Worm (Caenorhabditis elegans) whole organism, L1 larva: ENCODE measurements around the gene R04B5.11.

Experiments
- C16A3.4 ChIP-seq: fragments of 150-350 bp; optimal IDR thresholded peaks from 2 replicates; lab custom pipeline; 2014; ENCODE audit warnings: missing biosample characterization, missing genetic modification characterization
- aha-1 ChIP-seq: fragments of 150-350 bp; optimal IDR thresholded peaks from 2 replicates; lab custom pipeline; 2014; ENCODE audit warnings: missing biosample characterization, missing genetic modification characterization
- blmp-1 ChIP-seq: fragments of 150-350 bp; optimal IDR thresholded peaks from 2 replicates; lab custom pipeline; 2014; ENCODE audit warnings: missing biosample characterization, missing genetic modification characterization
- ceh-63 ChIP-seq: fragments of 200-800 bp; sonication (Bioruptor generic); optimal IDR thresholded peaks from 2 replicates; lab custom pipeline; 2018; ENCODE audit warnings: mild to moderate bottlenecking, missing genetic modification characterization, missing compliant biosample characterization
- ceh-8 ChIP-seq: fragments of 200-800 bp; sonication (Bioruptor generic); optimal IDR thresholded peaks from 2 replicates; lab custom pipeline; 2018; ENCODE audit warnings: mild to moderate bottlenecking, missing genetic modification characterization, moderate library complexity, missing compliant biosample characterization
- dpl-1 ChIP-seq, 3 experiments: fragments of 150-350 bp in 2 of 3; sonication (generic microtip) in 1 of 3; optimal IDR thresholded peaks; 2 replicates each; lab custom pipeline; 2014 to 2017; ENCODE audit warnings: missing biosample characterization in 3 of 3, missing genetic modification characterization in 3 of 3, missing genetic modification reagents in 3 of 3
- efl-1 ChIP-seq, 4 experiments: fragments of 150-350 bp; optimal IDR thresholded peaks in 3 of 4; peaks in 1 of 4; 1 replicate in 1 of 4; 2 replicates in 3 of 4; lab custom pipeline; 2014; ENCODE audit warnings: missing biosample characterization in 2 of 4, missing genetic modification characterization in 2 of 4, missing genetic modification reagents in 2 of 4
- egl-13 ChIP-seq: sonication (generic microtip); optimal IDR thresholded peaks from 2 replicates; lab custom pipeline; 2016; ENCODE audit warnings: missing genotype, missing genetic modification reagents, missing genetic modification characterization, missing compliant biosample characterization
- elt-3 ChIP-seq, 6 experiments: fragments of 150-350 bp in 1 of 6; sonication (generic microtip); optimal IDR thresholded peaks; 2 replicates each; lab custom pipeline; 2017 to 2018; ENCODE audit warnings: missing biosample characterization in 6 of 6, missing genetic modification characterization in 6 of 6, inconsistent platforms in 1 of 6
- ets-5 ChIP-seq: fragments of 200-800 bp; sonication (Bioruptor generic); IDR thresholded peaks from 2 replicates; pipeline ENCODE4 v1.3.6; 2022; ENCODE audit warnings: missing genetic modification characterization, missing compliant biosample characterization
- fkh-10 ChIP-seq: sonication (generic microtip); optimal IDR thresholded peaks from 2 replicates; lab custom pipeline; 2017; ENCODE audit warnings: missing biosample characterization, missing genetic modification reagents, missing genetic modification characterization
- fkh-8 ChIP-seq: sonication (generic microtip); optimal IDR thresholded peaks from 2 replicates; lab custom pipeline; 2016; ENCODE audit warnings: mild to moderate bottlenecking, missing genetic modification characterization, missing compliant biosample characterization
- fos-1 ChIP-seq: fragments of 150-350 bp; optimal IDR thresholded peaks from 2 replicates; lab custom pipeline; 2014; ENCODE audit warnings: missing biosample characterization, missing genetic modification characterization
- grh-1 ChIP-seq: fragments of 200-800 bp; sonication (Bioruptor generic); IDR thresholded peaks from 2 replicates; pipeline ENCODE4 v1.3.6; 2022; ENCODE audit warnings: missing genetic modification reagents, missing genetic modification characterization, missing compliant biosample characterization
- irx-1 ChIP-seq: sonication (generic microtip); optimal IDR thresholded peaks from 2 replicates; lab custom pipeline; 2016; ENCODE audit warnings: missing genetic modification characterization, missing compliant biosample characterization
- lin-15B ChIP-seq: fragments of 150-350 bp; sonication (generic microtip); optimal IDR thresholded peaks from 3 replicates; lab custom pipeline; 2014; ENCODE audit warnings: missing biosample characterization, missing genetic modification characterization
- lin-35 ChIP-seq, 2 experiments: fragments of 150-350 bp; optimal IDR thresholded peaks; 2 replicates each; lab custom pipeline; 2014; ENCODE audit warnings: missing biosample characterization in 2 of 2, missing genetic modification characterization in 2 of 2, missing genetic modification reagents in 2 of 2
- lsy-2 ChIP-seq, 2 experiments: fragments of 150-350 bp; optimal IDR thresholded peaks; 2 replicates each; lab custom pipeline; 2014; ENCODE audit warnings: missing biosample characterization in 2 of 2, missing genetic modification characterization in 2 of 2
- mab-9 ChIP-seq: fragments of 200-800 bp; sonication (Bioruptor generic); IDR thresholded peaks from 2 replicates; pipeline ENCODE4 v1.3.6; 2022; ENCODE audit warnings: missing genetic modification reagents, missing genetic modification characterization, missing compliant biosample characterization
- mep-1 ChIP-seq: fragments of 150-350 bp; optimal IDR thresholded peaks from 2 replicates; lab custom pipeline; 2014; ENCODE audit warnings: missing biosample characterization, missing genetic modification characterization
- nhr-11 ChIP-seq: fragments of 150-350 bp; optimal IDR thresholded peaks from 2 replicates; lab custom pipeline; 2014; ENCODE audit warnings: missing biosample characterization, missing genetic modification characterization
- nhr-12 ChIP-seq: sonication (generic microtip); optimal IDR thresholded peaks from 2 replicates; lab custom pipeline; 2017; ENCODE audit warnings: missing biosample characterization, missing genetic modification characterization
- nhr-20 ChIP-seq: sonication (generic microtip); optimal IDR thresholded peaks from 2 replicates; lab custom pipeline; 2016; ENCODE audit warnings: mild to moderate bottlenecking, missing genetic modification characterization, missing compliant biosample characterization
- nhr-71 ChIP-seq: sonication (generic microtip); optimal IDR thresholded peaks from 2 replicates; lab custom pipeline; 2016; ENCODE audit warnings: mild to moderate bottlenecking, missing genetic modification characterization, moderate library complexity, missing compliant biosample characterization
- nhr-85 ChIP-seq: sonication (generic microtip); peaks from one replicate; lab custom pipeline; 2016; ENCODE audit warnings: missing genetic modification characterization, inconsistent platforms, missing compliant biosample characterization
- pqm-1 ChIP-seq: sonication (generic microtip); optimal IDR thresholded peaks from 3 replicates; lab custom pipeline; 2017; ENCODE audit warnings: missing biosample characterization, missing genetic modification characterization
- rnt-1 ChIP-seq: sonication (generic microtip); optimal IDR thresholded peaks from 2 replicates; lab custom pipeline; 2016; ENCODE audit warnings: mild to moderate bottlenecking, missing genetic modification characterization, moderate library complexity, missing compliant biosample characterization
- skn-1 ChIP-seq: fragments of 150-350 bp; optimal IDR thresholded peaks from 2 replicates; lab custom pipeline; 2014; ENCODE audit warnings: missing biosample characterization, missing genetic modification characterization
- snpc-4 ChIP-seq: fragments of 150-350 bp; optimal IDR thresholded peaks from 2 replicates; lab custom pipeline; 2014; ENCODE audit warnings: missing biosample characterization, missing genetic modification characterization
- snu-23 ChIP-seq: sonication (generic microtip); optimal IDR thresholded peaks from 2 replicates; lab custom pipeline; 2016; ENCODE audit warnings: missing genetic modification characterization, missing compliant biosample characterization
- sox-4 ChIP-seq: sonication (generic microtip); optimal IDR thresholded peaks from 2 replicates; lab custom pipeline; 2016; ENCODE audit warnings: missing genetic modification characterization, missing compliant biosample characterization
- sup-37 ChIP-seq: fragments of 200-800 bp; sonication (Bioruptor generic); optimal IDR thresholded peaks from 2 replicates; lab custom pipeline; 2018; ENCODE audit warnings: mild to moderate bottlenecking, missing genetic modification characterization, missing compliant biosample characterization
- unc-130 ChIP-seq: fragments of 150-350 bp; optimal IDR thresholded peaks from 2 replicates; lab custom pipeline; 2017; ENCODE audit warnings: missing biosample characterization, missing genetic modification characterization, inconsistent platforms
- xbp-1 ChIP-seq: sonication (generic microtip); optimal IDR thresholded peaks from 2 replicates; lab custom pipeline; 2016; ENCODE audit warnings: missing genetic modification characterization, missing compliant biosample characterization
- zag-1 ChIP-seq: fragments of 150-350 bp; optimal IDR thresholded peaks from 2 replicates; lab custom pipeline; 2014; ENCODE audit warnings: missing biosample characterization, missing genetic modification characterization
- zip-4 ChIP-seq: fragments of 200-800 bp; sonication (Bioruptor generic); optimal IDR thresholded peaks from 2 replicates; lab custom pipeline; 2018; ENCODE audit warnings: mild to moderate bottlenecking, missing genetic modification characterization, moderate library complexity, missing compliant biosample characterization
- ztf-4 ChIP-seq: fragments of 150-350 bp; optimal IDR thresholded peaks from 2 replicates; lab custom pipeline; 2014; ENCODE audit warnings: missing biosample characterization, missing genetic modification characterization

The R04B5.11 gene

DNA sequence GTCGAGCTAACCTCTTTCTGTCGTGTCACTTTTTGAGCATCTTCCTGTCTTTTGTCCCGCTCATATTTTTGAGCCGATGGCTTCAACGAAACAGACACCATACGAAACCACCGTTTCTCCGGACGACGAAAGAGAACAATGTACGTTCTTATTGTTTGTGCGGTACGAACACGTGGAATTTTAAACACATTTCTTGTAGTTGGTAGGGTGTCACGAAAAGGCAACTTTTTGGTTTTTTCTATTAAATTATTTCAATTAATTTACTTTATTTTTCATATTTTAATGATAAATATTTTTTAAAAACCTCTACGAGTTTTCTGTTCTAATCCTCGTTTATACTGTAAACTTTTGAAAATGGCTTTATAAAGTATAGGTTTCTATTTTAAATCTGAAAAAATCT lies at the start of gene R04B5.11:
Gene R04B5.11 (minus strand): TSS at position 101 of the 400 bp plus-strand sequence.
- TF ChIP-seq ceh-63 (GFP tag; lab: Kevin White, UChicago) (no peak), fkh-8 (tag; lab: Kevin White, UChicago) (no peak), fos-1 (no peak), ets-5 (GFP tag; lab: Robert Waterston, UW) (no peak), nhr-85 (tag; lab: Kevin White, UChicago) (no peak), dpl-1 (GFP tag; optimal IDR thresholded peaks at IDR 0.05; lab: Kevin White, UChicago) (no peak)

DNA sequence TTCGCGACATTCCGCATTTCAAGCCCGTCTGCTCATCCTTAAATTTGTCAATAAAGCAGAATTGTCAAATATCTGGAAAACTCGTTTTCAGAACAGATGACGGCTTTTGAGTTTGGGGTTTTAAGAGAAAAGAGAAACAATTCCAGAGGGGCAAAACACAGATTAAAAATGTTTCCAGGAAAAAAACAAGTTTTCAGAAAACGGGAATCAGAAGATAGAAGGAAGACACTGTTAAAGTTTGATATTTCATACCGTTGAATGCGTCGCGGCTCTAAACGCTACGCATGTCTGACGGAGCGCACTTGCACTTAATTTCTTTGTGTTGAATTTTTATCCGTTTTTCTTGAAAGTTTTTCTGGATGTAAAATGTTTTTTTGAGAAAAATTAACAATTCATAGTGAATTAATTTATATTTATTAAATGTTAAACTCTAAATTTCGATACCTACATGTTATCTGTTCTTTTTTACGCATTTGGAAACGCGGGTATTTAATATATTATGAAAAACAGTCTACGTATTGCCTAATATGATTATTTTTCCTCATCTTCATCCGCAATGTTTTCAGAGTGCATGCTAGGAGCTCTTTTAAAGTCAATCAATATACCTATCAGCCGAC lies 43.1 kb upstream of the R04B5.11 start, which contains the start of the genes C08B6.18, wdr-20 and C08B6.8:
Gene C08B6.18 (minus strand): TSS at position 51 of the 617 bp plus-strand sequence.
Gene wdr-20 (minus strand): TSS at position 82 of the 617 bp plus-strand sequence.
Gene C08B6.8 (plus strand): TSS at position 567 of the 617 bp plus-strand sequence.
- TF ChIP-seq zip-4 (GFP tag; lab: Kevin White, UChicago) (no peak), irx-1 (tag; lab: Kevin White, UChicago) (no peak), snpc-4 (peak; percentile 61), skn-1 (tag; lab: Kevin White, UChicago) (peak; percentile 42), pqm-1 (no peak), xbp-1 (tag; lab: Kevin White, UChicago) (no peak), zag-1 (tag; lab: Kevin White, UChicago) (no peak), blmp-1 (tag; lab: Kevin White, UChicago) (peak; percentile 19), mep-1 (tag; lab: Kevin White, UChicago) (no peak), ets-5 (GFP tag; lab: Robert Waterston, UW) (no peak), sup-37 (no peak), grh-1 (GFP tag; lab: Robert Waterston, UW) (no peak), lin-35 (GFP tag; optimal IDR thresholded peaks at IDR 0.05; lab: Kevin White, UChicago) (peak; percentile 46 to 69), ceh-8 (GFP tag; lab: Kevin White, UChicago) (no peak), C16A3.4 (tag; lab: Kevin White, UChicago) (peak; percentile 47), rnt-1 (no peak), efl-1 (optimal IDR thresholded peaks at IDR 0.05; lab: Kevin White, UChicago) (peak; percentile 28 to 30), efl-1 (GFP tag; optimal IDR thresholded peaks at IDR 0.05 in 1 of 2; lab: Kevin White, UChicago) (peak; percentile 42 to 87), nhr-11 (tag; lab: Kevin White, UChicago) (no peak), elt-3 (tag; optimal IDR thresholded peaks at IDR 0.05; lab: Kevin White, UChicago) (peak in 1 of 6 experiments; percentile 8), unc-130 (tag; lab: Kevin White, UChicago) (no peak), egl-13 (tag; lab: Kevin White, UChicago) (no peak), snu-23 (GFP tag; lab: Kevin White, UChicago) (peak; percentile 15), nhr-71 (tag; lab: Kevin White, UChicago) (peak; percentile 3), mab-9 (GFP tag; lab: Robert Waterston, UW) (no peak), aha-1 (tag; lab: Kevin White, UChicago) (no peak), lsy-2 (tag; optimal IDR thresholded peaks at IDR 0.05; lab: Kevin White, UChicago) (peak; percentile 21 to 65), fkh-10 (no peak), sox-4 (tag; lab: Kevin White, UChicago) (no peak), lin-15B (peak; percentile 65), dpl-1 (GFP tag; optimal IDR thresholded peaks at IDR 0.05; lab: Kevin White, UChicago) (peak in 2 of 3 experiments; percentile 21 to 58), nhr-20 (peak; percentile 4), nhr-12 (tag; lab: Kevin White, UChicago) (no peak)

DNA sequence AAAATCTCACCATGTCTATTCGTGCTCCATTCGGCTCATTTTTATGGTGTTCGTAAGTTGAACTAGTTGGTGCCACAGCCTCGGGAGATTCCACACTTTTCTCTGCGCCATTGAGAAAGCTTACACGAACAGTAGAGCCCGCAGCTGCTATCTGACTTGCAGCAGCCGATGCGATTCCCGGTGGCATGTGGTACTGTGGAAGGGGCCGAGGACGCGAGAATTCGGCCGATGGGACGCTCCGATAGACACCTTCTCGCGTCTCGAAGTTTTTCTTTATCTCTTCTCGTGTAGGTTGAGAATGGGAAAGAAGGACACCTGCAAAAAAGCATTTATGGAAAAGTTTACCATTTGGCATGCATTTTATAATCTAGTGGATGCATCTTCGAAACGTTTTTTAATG lies 42.2 kb upstream of the R04B5.11 start:
- TF ChIP-seq ztf-4 (tag; lab: Kevin White, UChicago), result no peak
- TF ChIP-seq pqm-1, result no peak
